Worm (Caenorhabditis elegans) whole organism, midembryonic: ENCODE measurements around the gene nhr-264.

Experiments
- T22C8.4 ChIP-seq: fragments of 200-800 bp; sonication (Bioruptor generic); IDR thresholded peaks from 2 replicates; pipeline ENCODE4 v1.3.6; 2022; ENCODE audit warnings: missing genetic modification characterization, missing compliant biosample characterization
- cog-1 ChIP-seq: sonication (generic microtip); optimal IDR thresholded peaks from 2 replicates; lab custom pipeline; 2016; ENCODE audit warnings: missing genetic modification characterization, missing compliant biosample characterization
- flt-1 ChIP-seq: fragments of 200-800 bp; sonication (Bioruptor generic); IDR thresholded peaks from 2 replicates; pipeline ENCODE4 v1.3.6; 2022; ENCODE audit warnings: missing genetic modification characterization, missing compliant biosample characterization
- klf-2 ChIP-seq: fragments of 200-800 bp; sonication (Bioruptor generic); conservative IDR thresholded peaks from 2 replicates; pipeline ENCODE4 v1.3.6; 2022; ENCODE audit warnings: missing genetic modification reagents, missing genetic modification characterization, missing compliant biosample characterization
- med-1 ChIP-seq: sonication (generic microtip); optimal IDR thresholded peaks from 2 replicates; lab custom pipeline; 2017; ENCODE audit warnings: missing genetic modification characterization, mild to moderate bottlenecking, missing compliant biosample characterization, antibody characterized with exemption, missing genetic modification reagents; ENCODE audit not compliant: insufficient read depth
- ref-1 ChIP-seq: fragments of 200-800 bp; sonication (Bioruptor generic); conservative IDR thresholded peaks from 2 replicates; pipeline ENCODE4 v1.3.6; 2022; ENCODE audit warnings: missing genetic modification reagents, missing genetic modification characterization, missing compliant biosample characterization
- tab-1 ChIP-seq: fragments of 200-800 bp; sonication (Bioruptor generic); IDR thresholded peaks from 2 replicates; pipeline ENCODE4 v1.3.6; 2022; ENCODE audit warnings: missing genetic modification characterization, missing compliant biosample characterization
- ztf-23 ChIP-seq: fragments of 200-800 bp; sonication (Bioruptor generic); IDR thresholded peaks from 2 replicates; pipeline ENCODE4 v1.3.6; 2022; ENCODE audit warnings: missing genetic modification reagents, missing genetic modification characterization, missing compliant biosample characterization
- ztf-29 ChIP-seq: fragments of 200-800 bp; sonication (Bioruptor generic); IDR thresholded peaks from 2 replicates; pipeline ENCODE4 v1.3.6; 2022; ENCODE audit warnings: missing genetic modification reagents, missing genetic modification characterization, missing compliant biosample characterization

Gene nhr-264

ce11 chrIV:9268916-9269315 is 24.8 kb downstream of the nhr-264 start:
- TF ChIP-seq flt-1, result peak; percentile 66; the same call in 1 of the 2 replicates
- no peak for TF ChIP-seq med-1 (GFP tag; lab: Kevin White, UChicago)
- no peak for TF ChIP-seq T22C8.4 (GFP tag; lab: Robert Waterston, UW)
- TF ChIP-seq tab-1, result peak; percentile 68; the same call in 1 of the 2 replicates
- TF ChIP-seq cog-1 (tag; lab: Kevin White, UChicago), result no peak

ce11 chrIV:9267581-9267980 is 26.1 kb downstream of the nhr-264 start:
- TF ChIP-seq cog-1 (tag; lab: Kevin White, UChicago), result no peak
- TF ChIP-seq T22C8.4 (GFP tag; lab: Robert Waterston, UW), result no peak
- no peak for TF ChIP-seq ref-1
- no peak for TF ChIP-seq ztf-29
- no peak for TF ChIP-seq flt-1

- TF ChIP-seq klf-2 (GFP tag; lab: Robert Waterston, UW) (no peak), cog-1 (tag; lab: Kevin White, UChicago) (no peak), ref-1 (no peak), med-1 (GFP tag; lab: Kevin White, UChicago) (no peak), tab-1 (no peak), ztf-29 (no peak), T22C8.4 (GFP tag; lab: Robert Waterston, UW) (no peak)
These were observed 27.3 kb downstream of the nhr-264 start, which contains the start of gene Y11D7A.19 for ce11 chrIV:9266464-9266863. Gene Y11D7A.19 (minus strand): TSS chrIV:9266564.

ce11 chrIV:9264513-9264912 is 29.2 kb downstream of the nhr-264 start:
- TF ChIP-seq med-1 (GFP tag; lab: Kevin White, UChicago), result no peak

- peak; percentile 63; the same call in 1 of the 2 replicates for TF ChIP-seq tab-1
- TF ChIP-seq flt-1, result peak; percentile 76
- TF ChIP-seq T22C8.4 (GFP tag; lab: Robert Waterston, UW), result no peak
These were observed 29.9 kb downstream of the nhr-264 start, which contains the start of gene flh-1 for ce11 chrIV:9263812-9264320. Gene flh-1 (minus strand): TSS chrIV:9264270.

ce11 chrIV:9262295-9262694 is 31.4 kb downstream of the nhr-264 start:
- TF ChIP-seq flt-1, result no peak
- no peak for TF ChIP-seq ref-1
- no peak for TF ChIP-seq cog-1 (tag; lab: Kevin White, UChicago)
- TF ChIP-seq ztf-29, result no peak
- TF ChIP-seq tab-1, result no peak

ce11 chrIV:9261687-9262086 is 32.0 kb downstream of the nhr-264 start, which contains the start of gene col-120:
Gene col-120 (minus strand): TSS chrIV:9261787.
- TF ChIP-seq T22C8.4 (GFP tag; lab: Robert Waterston, UW), result no peak
- no peak for TF ChIP-seq flt-1
- no peak for TF ChIP-seq cog-1 (tag; lab: Kevin White, UChicago)
- TF ChIP-seq tab-1, result no peak
- no peak for TF ChIP-seq ztf-29
- TF ChIP-seq med-1 (GFP tag; lab: Kevin White, UChicago), result no peak

- TF ChIP-seq klf-2 (GFP tag; lab: Robert Waterston, UW) (no peak), flt-1 (no peak), cog-1 (tag; lab: Kevin White, UChicago) (no peak), ztf-29 (no peak), ref-1 (no peak), med-1 (GFP tag; lab: Kevin White, UChicago) (no peak), T22C8.4 (GFP tag; lab: Robert Waterston, UW) (no peak), ztf-23 (GFP tag; lab: Robert Waterston, UW) (no peak)
These were observed 32.9 kb downstream of the nhr-264 start for ce11 chrIV:9260826-9261225.

ce11 chrIV:9260334-9260733 is 33.4 kb downstream of the nhr-264 start:
- TF ChIP-seq ztf-23 (GFP tag; lab: Robert Waterston, UW) (no peak), ref-1 (no peak), T22C8.4 (GFP tag; lab: Robert Waterston, UW) (no peak), tab-1 (no peak), flt-1 (no peak), klf-2 (GFP tag; lab: Robert Waterston, UW) (no peak), ztf-29 (no peak), med-1 (GFP tag; lab: Kevin White, UChicago) (no peak), cog-1 (tag; lab: Kevin White, UChicago) (no peak)

ce11 chrIV:9259687-9260086 is 34.0 kb downstream of the nhr-264 start, which contains the start of gene Y11D7A.10:
Gene Y11D7A.10 (minus strand): TSS chrIV:9259768.
- TF ChIP-seq cog-1 (tag; lab: Kevin White, UChicago) (no peak), ztf-29 (no peak), klf-2 (GFP tag; lab: Robert Waterston, UW) (no peak), T22C8.4 (GFP tag; lab: Robert Waterston, UW) (no peak), ztf-23 (GFP tag; lab: Robert Waterston, UW) (no peak), tab-1 (no peak), ref-1 (no peak), flt-1 (no peak), med-1 (GFP tag; lab: Kevin White, UChicago) (no peak)

ce11 chrIV:9258547-9258946 is 35.2 kb downstream of the nhr-264 start:
- no peak for TF ChIP-seq ref-1
- TF ChIP-seq cog-1 (tag; lab: Kevin White, UChicago), result no peak
- TF ChIP-seq klf-2 (GFP tag; lab: Robert Waterston, UW), result no peak
- TF ChIP-seq flt-1, result no peak
- TF ChIP-seq ztf-29, result no peak
- no peak for TF ChIP-seq tab-1
- TF ChIP-seq ztf-23 (GFP tag; lab: Robert Waterston, UW), result no peak
- TF ChIP-seq T22C8.4 (GFP tag; lab: Robert Waterston, UW), result no peak
